Worm (Caenorhabditis elegans) whole organism, young adult: ENCODE measurements around the gene col-20.
"Not testable (repeated sequence)": the region's sequence is repeated elsewhere in the genome, so short reads cannot be mapped to it uniquely, and the experiment has no call there.

Experiments used
- aptf-3 ChIP-seq: fragments of 200-800 bp; sonication (Bioruptor generic); IDR thresholded peaks from 2 replicates; pipeline ENCODE4 v1.3.6; 2022; ENCODE audit warnings: missing genetic modification characterization, missing compliant biosample characterization
- attf-6 ChIP-seq: fragments of 200-800 bp; sonication (Bioruptor generic); IDR thresholded peaks from 2 replicates; pipeline ENCODE4 v1.3.6; 2022; ENCODE audit warnings: missing genetic modification reagents, missing genetic modification characterization, missing compliant biosample characterization
- cebp-2 ChIP-seq: fragments of 200-800 bp; sonication (Bioruptor generic); IDR thresholded peaks from 2 replicates; pipeline ENCODE4 v1.3.6; 2022; ENCODE audit warnings: missing genetic modification characterization, missing compliant biosample characterization
- die-1 ChIP-seq: sonication (generic microtip); optimal IDR thresholded peaks from 2 replicates; lab custom pipeline; 2016; ENCODE audit warnings: missing genotype, mild to moderate bottlenecking, missing genetic modification characterization, missing compliant biosample characterization
- egrh-3 ChIP-seq: fragments of 200-800 bp; sonication (Bioruptor generic); IDR thresholded peaks from 2 replicates; pipeline ENCODE4 v1.3.6; 2022; ENCODE audit warnings: missing genetic modification reagents, missing genetic modification characterization, missing compliant biosample characterization
- mcd-1 ChIP-seq: fragments of 200-800 bp; sonication (Bioruptor generic); IDR thresholded peaks from 2 replicates; pipeline ENCODE4 v1.3.6; 2022; ENCODE audit warnings: missing genetic modification reagents, missing genetic modification characterization, missing compliant biosample characterization
- nfyb-1 ChIP-seq: fragments of 200-800 bp; sonication (Bioruptor generic); IDR thresholded peaks from 2 replicates; pipeline ENCODE4 v1.3.6; 2022; ENCODE audit warnings: missing genetic modification reagents, missing genetic modification characterization, missing compliant biosample characterization
- pha-4 ChIP-seq: fragments of 150-350 bp; sonication (generic microtip); optimal IDR thresholded peaks from 2 replicates; lab custom pipeline; 2014; ENCODE audit warnings: missing biosample characterization, missing genetic modification reagents, missing genetic modification characterization
- tbp1 ChIP-seq: fragments of 200-800 bp; sonication (Bioruptor generic); optimal IDR thresholded peaks from 2 replicates; lab custom pipeline; 2018; ENCODE audit warnings: mild to moderate bottlenecking, missing genetic modification characterization, missing compliant biosample characterization
- ztf-18 ChIP-seq: sonication (generic microtip); optimal IDR thresholded peaks from 2 replicates; lab custom pipeline; 2016; ENCODE audit warnings: missing genotype, mild to moderate bottlenecking, missing genetic modification characterization, missing compliant biosample characterization
- ztf-3 ChIP-seq: fragments of 200-800 bp; sonication (Bioruptor generic); optimal IDR thresholded peaks from 2 replicates; lab custom pipeline; 2018; ENCODE audit warnings: mild to moderate bottlenecking, missing genetic modification characterization, missing compliant biosample characterization

- not testable (repeated sequence) for TF ChIP-seq attf-6 (GFP tag; lab: Robert Waterston, UW); nfyb-1; cebp-2 (GFP tag; lab: Robert Waterston, UW); die-1 (tag; lab: Kevin White, UChicago); ztf-18 (tag; lab: Kevin White, UChicago); pha-4; tbp1; aptf-3; ztf-3 (GFP tag; lab: Kevin White, UChicago); mcd-1 (GFP tag; lab: Robert Waterston, UW)
- peak; percentile 92 for TF ChIP-seq egrh-3 (GFP tag; lab: Robert Waterston, UW)
These were observed 1.8 kb upstream of the col-20 start for ce11 chrII:4872359-4872758.
